Fruit fly (Drosophila melanogaster): ENCODE results near the gene TfIIA-L.
A peak's percentile ranks its signal among the peaks of the same experiment; 100 is the strongest.

Gene TfIIA-L

DNA sequence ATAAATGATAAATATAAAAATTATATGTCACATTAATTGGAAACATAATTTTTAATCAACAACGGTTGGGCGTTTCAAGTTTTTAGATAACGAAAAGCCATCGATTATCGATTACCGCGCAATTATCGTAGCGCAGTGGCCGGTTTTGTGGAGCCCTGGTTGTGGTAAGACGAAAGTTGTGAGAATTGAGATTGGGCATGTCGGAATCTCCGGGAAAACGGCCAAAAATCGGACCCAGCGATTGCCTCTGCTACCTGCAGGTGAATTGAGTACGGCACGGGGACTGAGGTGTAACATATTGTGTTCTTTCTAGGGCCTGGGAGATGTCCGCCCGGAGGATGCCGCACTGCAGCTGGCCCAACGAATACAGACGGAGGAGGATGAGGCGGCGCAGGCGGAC is 32.7 kb downstream of the TfIIA-L start, which contains the start of gene CG3368 (continued):
- TF ChIP-seq Abd-B (GFP tag; optimal IDR thresholded peaks at IDR 0.05): no peak
- no peak for TF ChIP-seq CG10543 (GFP tag; optimal IDR thresholded peaks at IDR 0.05)
- no peak for TF ChIP-seq Nf-YA (GFP tag; IDR thresholded peaks at IDR 0.05)
- TF ChIP-seq tll (GFP tag; optimal IDR thresholded peaks at IDR 0.05): no peak
- no peak for TF ChIP-seq pros (GFP tag; optimal IDR thresholded peaks at IDR 0.05)
- TF ChIP-seq CG13775 (GFP tag; optimal IDR thresholded peaks at IDR 0.05): no peak
- no peak for TF ChIP-seq fu2 (GFP tag; optimal IDR thresholded peaks at IDR 0.05)
- no peak for TF ChIP-seq CG18476 (GFP tag; optimal IDR thresholded peaks at IDR 0.05)
- TF ChIP-seq shn (GFP tag; optimal IDR thresholded peaks at IDR 0.05): no peak
- TF ChIP-seq CG30431 (GFP tag; optimal IDR thresholded peaks at IDR 0.05): no peak
- TF ChIP-seq CG9215 (GFP tag; IDR thresholded peaks at IDR 0.05): no peak
- TF ChIP-seq CG7556 (GFP tag; optimal IDR thresholded peaks at IDR 0.05): no peak
- TF ChIP-seq gro (GFP tag; optimal IDR thresholded peaks at IDR 0.05): no peak
- no peak for TF ChIP-seq CG2712 (tag; optimal IDR thresholded peaks at IDR 0.05)
- no peak for TF ChIP-seq ttk (GFP tag; IDR thresholded peaks at IDR 0.05)
- TF ChIP-seq CG6272 (GFP tag; IDR thresholded peaks at IDR 0.05): no peak
- TF ChIP-seq D19B (GFP tag; optimal IDR thresholded peaks at IDR 0.05): no peak
- no peak for TF ChIP-seq HLHmδ (GFP tag; optimal IDR thresholded peaks at IDR 0.05)
- no peak for TF ChIP-seq stc (GFP tag; IDR thresholded peaks at IDR 0.05)
- peak; percentile 84 for TF ChIP-seq MBD-R2 (GFP tag; IDR thresholded peaks at IDR 0.05)
- TF ChIP-seq CG8924 (tag; optimal IDR thresholded peaks at IDR 0.05): no peak
- no peak for TF ChIP-seq ind (GFP tag; optimal IDR thresholded peaks at IDR 0.05)
- TF ChIP-seq ro (GFP tag; IDR thresholded peaks at IDR 0.05): no peak
- no peak for TF ChIP-seq h (optimal IDR thresholded peaks at IDR 0.05)
- TF ChIP-seq CG13123 (GFP tag; optimal IDR thresholded peaks at IDR 0.05): no peak
- TF ChIP-seq PHDP (tag; optimal IDR thresholded peaks at IDR 0.05): no peak
- peak; percentile 24; the same call in 1 of the 3 replicates for TF ChIP-seq Doc3 (GFP tag; IDR thresholded peaks at IDR 0.05; ENCODE audit: partially characterized antibody)
- no peak for TF ChIP-seq ase (GFP tag; IDR thresholded peaks at IDR 0.05)
- no peak for TF ChIP-seq sens-2 (GFP tag; IDR thresholded peaks at IDR 0.05)
- TF ChIP-seq Gug (GFP tag; IDR thresholded peaks at IDR 0.05): no peak
- TF ChIP-seq croc (GFP tag; conservative IDR thresholded peaks at IDR 0.05): no peak
- TF ChIP-seq CG2202 (tag; optimal IDR thresholded peaks at IDR 0.05): no peak
- TF ChIP-seq Doc2 (GFP tag; IDR thresholded peaks at IDR 0.05): no peak
- TF ChIP-seq zfh1 (GFP tag; IDR thresholded peaks at IDR 0.05): 0 out of 3 replicates have a peak, but pooled peaks have one; percentile 29
- TF ChIP-seq Usf (GFP tag; optimal IDR thresholded peaks at IDR 0.05): no peak
- no peak for TF ChIP-seq jing (GFP tag; optimal IDR thresholded peaks at IDR 0.05)
- TF ChIP-seq CG6683 (GFP tag; optimal IDR thresholded peaks at IDR 0.05): no peak
- no peak for TF ChIP-seq CG7357 (GFP tag; IDR thresholded peaks at IDR 0.05)
- TF ChIP-seq Drgx (GFP tag; IDR thresholded peaks at IDR 0.05): no peak
- peak; percentile 46 for TF ChIP-seq knrl (GFP tag; IDR thresholded peaks at IDR 0.05; ENCODE audit: partially characterized antibody)
- no peak for TF ChIP-seq lbe (GFP tag; optimal IDR thresholded peaks at IDR 0.05)
- no peak for TF ChIP-seq CG16815 (GFP tag; optimal IDR thresholded peaks at IDR 0.05)
- no peak for TF ChIP-seq CG4820 (GFP tag; optimal IDR thresholded peaks at IDR 0.05)
- TF ChIP-seq grau (tag; optimal IDR thresholded peaks at IDR 0.05): no peak
- no peak for TF ChIP-seq CG32767 (GFP tag; IDR thresholded peaks at IDR 0.05)
- no peak for TF ChIP-seq NC2β (GFP tag; optimal IDR thresholded peaks at IDR 0.05)
- no peak for TF ChIP-seq eyg (GFP tag; optimal IDR thresholded peaks at IDR 0.05)
- no peak for TF ChIP-seq chif (GFP tag; optimal IDR thresholded peaks at IDR 0.05)
- no peak for TF ChIP-seq CG4282 (GFP tag; optimal IDR thresholded peaks at IDR 0.05)
- peak; percentile 12 for TF ChIP-seq CG11504 (tag; optimal IDR thresholded peaks at IDR 0.05)
- no peak for TF ChIP-seq Oaz (GFP tag; IDR thresholded peaks at IDR 0.05)
- TF ChIP-seq sisA (GFP tag; IDR thresholded peaks at IDR 0.05): no peak
- TF ChIP-seq fd102C (GFP tag; optimal IDR thresholded peaks at IDR 0.05): no peak

Measured in whole organism, embryonic.